Fruit fly (Drosophila melanogaster): ENCODE measurements around the gene CG6733.

CG6733 gene

dm6 chr3R:23056113-23056512 lies 41.4 kb upstream of the CG6733 start:
- TF ChIP-seq Snoo (tag; optimal IDR thresholded peaks at IDR 0.05) (no peak), CG10348 (GFP tag; IDR thresholded peaks at IDR 0.05) (no peak), CG14655 (GFP tag; optimal IDR thresholded peaks at IDR 0.05) (no peak), CG32121 (GFP tag; IDR thresholded peaks at IDR 0.05) (no peak), gl (tag; optimal IDR thresholded peaks at IDR 0.05) (no peak), CG17806 (tag; optimal IDR thresholded peaks at IDR 0.05) (no peak), CG12605 (GFP tag; IDR thresholded peaks at IDR 0.05) (no peak), fd96Ca (GFP tag; IDR thresholded peaks at IDR 0.05) (no peak), rn (GFP tag; IDR thresholded peaks at IDR 0.05) (no peak), EcR (GFP tag; optimal IDR thresholded peaks at IDR 0.05) (no peak), CG13204 (GFP tag; optimal IDR thresholded peaks at IDR 0.05) (no peak), CG9948 (tag; optimal IDR thresholded peaks at IDR 0.05) (no peak)

DNA sequence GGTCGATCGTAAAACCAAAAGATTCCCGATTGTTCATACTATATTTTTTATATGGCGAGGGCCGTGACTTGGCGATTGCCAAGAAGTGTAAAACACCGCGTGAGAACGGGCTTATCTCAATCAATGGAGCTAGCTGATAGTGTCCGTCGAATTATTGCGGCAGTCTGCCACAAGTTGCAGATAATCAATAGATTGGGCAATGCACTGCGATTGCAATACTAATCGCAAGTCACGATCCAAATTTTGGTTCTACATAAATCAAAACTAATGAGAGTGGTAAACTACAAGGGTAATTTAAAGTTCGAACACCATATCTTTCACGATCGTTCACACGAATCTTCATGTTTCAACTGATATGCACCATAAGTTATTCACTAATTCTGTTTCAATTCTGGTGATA lies 40.8 kb upstream of the CG6733 start:
- TF ChIP-seq Snoo (tag; optimal IDR thresholded peaks at IDR 0.05) (no peak), CG14655 (GFP tag; optimal IDR thresholded peaks at IDR 0.05) (no peak), CG9948 (tag; optimal IDR thresholded peaks at IDR 0.05) (no peak)

DNA sequence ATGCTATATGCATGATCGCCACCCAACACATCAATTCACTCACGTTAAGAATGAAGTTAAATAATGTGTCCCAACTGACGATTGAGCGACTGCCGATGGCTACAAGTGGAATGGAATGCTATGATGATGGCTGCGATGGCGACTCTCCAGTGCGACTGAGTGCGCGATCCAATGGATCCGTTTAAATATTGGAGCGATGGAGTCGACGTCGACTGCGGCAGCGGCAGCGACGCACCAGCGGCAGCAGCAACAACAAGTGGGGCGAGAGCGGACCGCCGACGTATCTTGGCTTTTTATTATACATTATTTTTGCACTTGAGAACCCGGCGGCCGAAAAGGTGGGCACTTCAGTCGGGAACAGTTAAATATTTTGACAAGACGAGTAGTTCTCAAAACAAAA lies 40.1 kb upstream of the CG6733 start:
- TF ChIP-seq EcR (GFP tag; optimal IDR thresholded peaks at IDR 0.05), result no peak
- TF ChIP-seq CG8159 (tag; optimal IDR thresholded peaks at IDR 0.05), result no peak
- TF ChIP-seq CG15710 (tag; optimal IDR thresholded peaks at IDR 0.05), result no peak

DNA sequence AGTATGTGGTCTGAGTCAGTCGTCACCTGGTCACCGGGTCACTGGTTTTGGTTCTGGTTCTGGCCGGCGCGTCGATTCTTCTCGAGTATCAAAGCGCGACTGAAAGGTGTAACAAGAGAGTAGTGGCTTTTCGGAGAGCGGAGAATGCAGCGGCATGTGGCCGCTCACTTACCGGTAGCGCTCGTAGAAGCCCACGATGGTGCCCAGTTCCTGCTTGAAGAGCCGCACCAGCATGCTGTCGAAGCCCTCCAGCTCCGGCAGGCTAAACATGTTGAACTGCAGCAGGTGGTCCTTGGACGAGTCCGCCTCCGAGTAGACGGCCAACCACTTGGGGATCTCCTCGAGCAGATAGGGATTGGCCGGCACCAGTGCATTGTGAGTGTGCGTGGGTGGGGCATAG lies 38.7 kb upstream of the CG6733 start, which contains the start of gene Ctns:
Gene Ctns, minus strand, starts transcription at position 101 of the 400 bp plus-strand sequence.
- TF ChIP-seq CG32121 (GFP tag; IDR thresholded peaks at IDR 0.05) (no peak), CG15710 (tag; optimal IDR thresholded peaks at IDR 0.05) (no peak), Pif1B (GFP tag; optimal IDR thresholded peaks at IDR 0.05) (no peak), CG13204 (GFP tag; optimal IDR thresholded peaks at IDR 0.05) (no peak), rn (GFP tag; IDR thresholded peaks at IDR 0.05) (no peak), gl (tag; optimal IDR thresholded peaks at IDR 0.05) (no peak), Ets98B (GFP tag; IDR thresholded peaks at IDR 0.05) (no peak), CG8159 (tag; optimal IDR thresholded peaks at IDR 0.05) (no peak), CG34367 (tag; optimal IDR thresholded peaks at IDR 0.05) (no peak), CG9948 (tag; optimal IDR thresholded peaks at IDR 0.05) (no peak), fd96Ca (GFP tag; IDR thresholded peaks at IDR 0.05) (no peak), D1 (tag; optimal IDR thresholded peaks at IDR 0.05) (no peak), CG8301 (tag; optimal IDR thresholded peaks at IDR 0.05) (no peak), Snoo (tag; optimal IDR thresholded peaks at IDR 0.05) (no peak), CG4496 (GFP tag; IDR thresholded peaks at IDR 0.05) (no peak), CG12605 (GFP tag; IDR thresholded peaks at IDR 0.05) (no peak), EcR (GFP tag; optimal IDR thresholded peaks at IDR 0.05) (no peak), Pif1A (GFP tag; optimal IDR thresholded peaks at IDR 0.05) (no peak)

dm6 chr3R:23060166-23060565 lies 37.4 kb upstream of the CG6733 start:
- TF ChIP-seq CG13204 (GFP tag; optimal IDR thresholded peaks at IDR 0.05) (no peak), CG32121 (GFP tag; IDR thresholded peaks at IDR 0.05) (no peak), Pif1B (GFP tag; optimal IDR thresholded peaks at IDR 0.05) (no peak), Snoo (tag; optimal IDR thresholded peaks at IDR 0.05) (no peak), rn (GFP tag; IDR thresholded peaks at IDR 0.05) (no peak), EcR (GFP tag; optimal IDR thresholded peaks at IDR 0.05) (no peak), CG10348 (GFP tag; IDR thresholded peaks at IDR 0.05) (no peak), D1 (tag; optimal IDR thresholded peaks at IDR 0.05) (no peak), CG8301 (tag; optimal IDR thresholded peaks at IDR 0.05) (no peak), gl (tag; optimal IDR thresholded peaks at IDR 0.05) (no peak), CG34367 (tag; optimal IDR thresholded peaks at IDR 0.05) (no peak), Ets98B (GFP tag; IDR thresholded peaks at IDR 0.05) (no peak), CG12605 (GFP tag; IDR thresholded peaks at IDR 0.05) (no peak)

dm6 chr3R:23061209-23061608 lies 36.3 kb upstream of the CG6733 start, which contains the start of the genes sav and Ublcp1:
sav (minus strand) TSS chr3R:23061304.
Ublcp1 (plus strand) TSS chr3R:23061493.
- no peak for TF ChIP-seq Pif1B (GFP tag; optimal IDR thresholded peaks at IDR 0.05)
- no peak for TF ChIP-seq CG17806 (tag; optimal IDR thresholded peaks at IDR 0.05)
- no peak for TF ChIP-seq gl (tag; optimal IDR thresholded peaks at IDR 0.05)

- TF ChIP-seq CG9948 (tag; optimal IDR thresholded peaks at IDR 0.05), result no peak
- no peak for TF ChIP-seq gl (tag; optimal IDR thresholded peaks at IDR 0.05)
- no peak for TF ChIP-seq CG17806 (tag; optimal IDR thresholded peaks at IDR 0.05)
Measured at dm6 chr3R:23067209-23067826, 30.2 kb upstream of the CG6733 start, which contains the start of gene CG17111. CG17111 (minus strand) TSS chr3R:23067259.

- TF ChIP-seq Snoo (tag; optimal IDR thresholded peaks at IDR 0.05) (no peak), CG15710 (tag; optimal IDR thresholded peaks at IDR 0.05) (no peak), rn (GFP tag; IDR thresholded peaks at IDR 0.05) (no peak), CG10348 (GFP tag; IDR thresholded peaks at IDR 0.05) (no peak), gl (tag; optimal IDR thresholded peaks at IDR 0.05) (no peak), CG8301 (tag; optimal IDR thresholded peaks at IDR 0.05) (no peak), CG4496 (GFP tag; IDR thresholded peaks at IDR 0.05) (no peak), CG17806 (tag; optimal IDR thresholded peaks at IDR 0.05) (no peak), EcR (GFP tag; optimal IDR thresholded peaks at IDR 0.05) (no peak)
Measured at dm6 chr3R:23074480-23074879, 23.0 kb upstream of the CG6733 start.

All from whole organism, pupa.